Worm (Caenorhabditis elegans) whole organism, early embryonic: ENCODE measurements around the gene nhr-198.
"Not testable (repeated sequence)": the region's sequence is repeated elsewhere in the genome, so short reads cannot be mapped to it uniquely, and the experiment has no call there.

Experiments used
- F13C5.2 ChIP-seq: sonication (generic microtip); optimal IDR thresholded peaks from 2 replicates; lab custom pipeline; 2017; ENCODE audit warnings: mild to moderate bottlenecking, missing genetic modification characterization, inconsistent platforms, missing compliant biosample characterization
- ama-1 ChIP-seq: fragments of 150-350 bp; optimal IDR thresholded peaks from 2 replicates; lab custom pipeline; 2014
- hmbx-1 ChIP-seq: sonication (generic microtip); optimal IDR thresholded peaks from 2 replicates; lab custom pipeline; 2016; ENCODE audit warnings: mild to moderate bottlenecking, missing genetic modification characterization, missing compliant biosample characterization

DNA sequence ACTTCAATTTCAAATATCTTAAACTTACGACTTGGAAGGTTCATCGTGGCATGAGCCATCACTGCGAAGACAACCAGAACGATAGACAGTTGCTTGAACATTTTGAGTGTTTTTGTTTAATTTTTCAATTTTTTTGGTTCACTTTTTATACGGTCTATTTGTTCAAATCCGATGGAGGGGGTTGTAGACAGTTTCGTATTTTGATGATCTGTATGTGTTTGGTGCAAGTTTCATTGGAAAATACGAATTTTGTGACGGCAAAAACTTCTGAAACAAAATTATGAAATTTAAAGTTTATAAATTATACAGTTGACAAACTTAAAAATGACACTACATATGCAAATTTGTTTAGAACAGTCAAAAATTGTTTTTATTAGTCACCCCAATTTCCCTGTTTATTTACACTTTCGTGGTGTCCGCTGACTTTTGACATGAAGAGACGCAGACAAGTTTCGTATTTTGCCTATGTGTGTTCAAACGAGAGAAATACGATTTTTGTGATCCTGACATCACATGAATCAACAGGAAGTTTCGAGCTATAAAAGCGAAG, 46.2 kb upstream of the nhr-198 start, which contains the start of the genes C55A1.7 and C55A1.6:
- TF ChIP-seq hmbx-1 (tag; lab: Kevin White, UChicago); F13C5.2; ama-1: not testable (repeated sequence)
